Worm (Caenorhabditis elegans) whole organism, young adult: ENCODE data around the gene dhs-19.
A peak's percentile ranks its signal among the peaks of the same experiment; 100 is the strongest.

ENCODE experiments used
- B0035.1 ChIP-seq: sonication (generic microtip); optimal IDR thresholded peaks from 2 replicates; lab custom pipeline; 2016; ENCODE audit warnings: missing genetic modification characterization, mild to moderate bottlenecking, missing compliant biosample characterization, missing genotype, missing genetic modification reagents
- B0261.1 ChIP-seq: sonication (generic microtip); optimal IDR thresholded peaks from 2 replicates; lab custom pipeline; 2016; ENCODE audit warnings: mild to moderate bottlenecking, missing genetic modification characterization, moderate library complexity, missing compliant biosample characterization
- F39B2.1 ChIP-seq: fragments of 200-800 bp; sonication (Bioruptor generic); IDR thresholded peaks from 2 replicates; pipeline ENCODE4 v1.3.6; 2022; ENCODE audit warnings: missing genetic modification reagents, missing genetic modification characterization, missing compliant biosample characterization
- ama-1 ChIP-seq, 3 experiments: fragments of 150-350 bp in 1 of 3; sonication (generic microtip) in 2 of 3; optimal IDR thresholded peaks; 2 replicates each; lab custom pipeline; 2014 to 2018; ENCODE audit warnings: missing biosample characterization in 2 of 3, missing genetic modification characterization in 2 of 3, missing genetic modification reagents in 2 of 3
- bed-1 ChIP-seq: fragments of 200-800 bp; sonication (Bioruptor generic); IDR thresholded peaks from 2 replicates; pipeline ENCODE4 v1.3.6; 2022; ENCODE audit warnings: missing genetic modification reagents, missing genetic modification characterization, missing compliant biosample characterization
- nfya-2 ChIP-seq: fragments of 200-800 bp; sonication (Bioruptor generic); IDR thresholded peaks from 2 replicates; pipeline ENCODE4 v1.3.6; 2022; ENCODE audit warnings: missing genetic modification reagents, missing genetic modification characterization, missing compliant biosample characterization
- nfyb-1 ChIP-seq: fragments of 200-800 bp; sonication (Bioruptor generic); IDR thresholded peaks from 2 replicates; pipeline ENCODE4 v1.3.6; 2022; ENCODE audit warnings: missing genetic modification reagents, missing genetic modification characterization, missing compliant biosample characterization
- rec-8 ChIP-seq, 2 experiments: sonication (generic microtip); optimal IDR thresholded peaks; 2 replicates each; lab custom pipeline; 2016; ENCODE audit warnings: mild to moderate bottlenecking in 2 of 2, missing genetic modification characterization in 2 of 2, missing genetic modification reagents in 2 of 2, missing genotype in 2 of 2, missing biosample characterization in 1 of 2, missing compliant biosample characterization in 1 of 2, moderate library complexity in 1 of 2
- zim-3 ChIP-seq: sonication (generic microtip); optimal IDR thresholded peaks from 2 replicates; lab custom pipeline; 2017; ENCODE audit warnings: mild to moderate bottlenecking, missing genetic modification characterization, moderate library complexity, missing compliant biosample characterization

DNA sequence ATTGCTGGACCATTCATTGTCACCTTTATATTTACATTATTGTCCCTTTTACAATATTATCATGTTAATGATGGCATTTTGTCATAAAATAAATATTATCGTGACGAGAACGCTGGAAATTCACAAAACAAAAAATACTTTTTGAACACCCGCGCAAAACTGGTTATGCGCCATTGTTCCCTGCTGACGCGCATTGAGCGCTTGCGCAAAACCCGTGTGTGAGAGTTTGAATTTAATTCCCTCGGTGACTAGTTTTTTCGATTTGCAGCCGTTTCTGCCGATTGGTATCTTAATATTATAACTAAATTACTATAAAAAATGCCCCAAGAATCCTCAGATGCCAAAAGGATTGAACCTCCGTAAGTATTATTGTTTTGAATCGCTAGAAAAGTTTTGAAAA, 31.2 kb upstream of the dhs-19 start, which contains the start of gene pafo-1:
- TF ChIP-seq nfya-2 (GFP tag; lab: Robert Waterston, UW) (no peak), zim-3 (tag; lab: Kevin White, UChicago) (no peak), nfyb-1 (peak; percentile 93), B0261.1 (tag; lab: Kevin White, UChicago) (peak; percentile 14), F39B2.1 (no peak), bed-1 (GFP tag; lab: Robert Waterston, UW) (no peak), B0035.1 (peak; percentile 35), rec-8 (tag; optimal IDR thresholded peaks at IDR 0.05; lab: Kevin White, UChicago) (no peak), ama-1 (optimal IDR thresholded peaks at IDR 0.05; lab: Kevin White, UChicago) (no peak), ama-1 (GFP tag; optimal IDR thresholded peaks at IDR 0.05; lab: Kevin White, UChicago) (no peak)
